Worm (Caenorhabditis elegans): ENCODE results near the gene T04F8.2.
A peak's percentile ranks its signal among the peaks of the same experiment; 100 is the strongest.

The T04F8.2 gene

ce11 chrX:11666545-11667177 is 10.3 kb upstream of the T04F8.2 start, which contains the start of gene noca-2:
Gene noca-2 (plus strand): TSS chrX:11667127.
- TF ChIP-seq tbx-2 (tag; optimal IDR thresholded peaks at IDR 0.05) = no peak
- no peak for TF ChIP-seq hlh-6 (tag; optimal IDR thresholded peaks at IDR 0.05)
- no peak for TF ChIP-seq fkh-6 (tag; optimal IDR thresholded peaks at IDR 0.05)
- no peak for TF ChIP-seq ceh-9 (tag; optimal IDR thresholded peaks at IDR 0.05)
- peak; percentile 62 for TF ChIP-seq unc-55 (GFP tag; optimal IDR thresholded peaks at IDR 0.05)
- TF ChIP-seq lim-6 (tag; optimal IDR thresholded peaks at IDR 0.05) = no peak
- peak; percentile 24 for TF ChIP-seq ceh-31 (tag; optimal IDR thresholded peaks at IDR 0.05)
- TF ChIP-seq ceh-34 (tag; optimal IDR thresholded peaks at IDR 0.05) = peak; percentile 9
- peak; percentile 61 for TF ChIP-seq nfya-1 (tag; optimal IDR thresholded peaks at IDR 0.05)
- peak; percentile 65 for TF ChIP-seq unc-42 (tag; optimal IDR thresholded peaks at IDR 0.05)
- no peak for TF ChIP-seq pqm-1 (tag; optimal IDR thresholded peaks at IDR 0.05)
- no peak for TF ChIP-seq C08G9.2 (tag; optimal IDR thresholded peaks at IDR 0.05)
- TF ChIP-seq eyg-1 (tag; optimal IDR thresholded peaks at IDR 0.05) = no peak
- TF ChIP-seq tbx-7 (tag; optimal IDR thresholded peaks at IDR 0.05) = no peak

DNA sequence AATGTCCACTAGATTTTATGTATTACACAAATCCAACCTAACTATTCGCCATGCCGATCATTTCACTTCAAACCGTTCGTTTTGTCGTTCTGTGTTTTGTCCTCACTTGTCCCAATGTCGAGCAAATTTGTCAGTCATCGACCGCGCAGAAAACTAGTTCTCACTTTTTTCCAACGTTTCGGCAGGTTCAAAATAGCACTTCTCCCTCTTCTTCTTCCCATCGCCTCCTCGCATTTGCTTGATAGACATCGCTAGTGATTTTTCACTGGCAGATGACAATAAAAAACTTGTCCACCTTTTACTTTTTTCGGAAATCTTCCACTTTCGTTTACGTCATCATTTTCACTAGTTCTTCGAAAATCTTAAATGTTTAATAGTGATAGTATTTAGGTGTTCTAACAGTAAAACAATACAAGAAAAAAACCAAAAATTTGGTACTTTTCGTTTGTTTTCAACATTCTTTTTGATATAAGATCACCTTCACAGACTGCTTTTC is 9.2 kb upstream of the T04F8.2 start:
- TF ChIP-seq C08G9.2 (tag; optimal IDR thresholded peaks at IDR 0.05) (no peak), ztf-16 (tag; optimal IDR thresholded peaks at IDR 0.05) (no peak)

DNA sequence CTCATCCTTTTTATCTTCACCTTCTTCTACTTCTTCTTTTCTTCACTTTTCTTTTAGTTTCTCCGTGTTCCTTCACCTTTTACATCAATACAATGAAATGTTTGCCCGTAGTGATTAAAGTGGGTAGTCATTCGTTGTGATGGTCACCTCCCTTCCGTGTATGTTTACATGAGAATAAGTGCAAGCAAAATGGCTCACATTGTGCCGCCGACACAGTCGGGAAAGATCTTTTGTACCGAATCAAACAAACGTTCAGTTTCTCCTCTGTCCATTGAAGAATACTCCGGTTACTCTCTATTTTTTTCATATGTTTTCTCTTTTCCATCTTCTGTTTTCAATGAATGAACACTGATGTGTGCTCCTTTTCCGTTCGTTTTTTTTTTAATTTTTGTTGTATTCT is 7.8 kb upstream of the T04F8.2 start:
- TF ChIP-seq hlh-6 (tag; optimal IDR thresholded peaks at IDR 0.05) = no peak
- TF ChIP-seq sdc-2 (tag; optimal IDR thresholded peaks at IDR 0.05) = no peak
- TF ChIP-seq ceh-14 (tag; optimal IDR thresholded peaks at IDR 0.05) = no peak
- no peak for TF ChIP-seq ceh-31 (tag; optimal IDR thresholded peaks at IDR 0.05)

DNA sequence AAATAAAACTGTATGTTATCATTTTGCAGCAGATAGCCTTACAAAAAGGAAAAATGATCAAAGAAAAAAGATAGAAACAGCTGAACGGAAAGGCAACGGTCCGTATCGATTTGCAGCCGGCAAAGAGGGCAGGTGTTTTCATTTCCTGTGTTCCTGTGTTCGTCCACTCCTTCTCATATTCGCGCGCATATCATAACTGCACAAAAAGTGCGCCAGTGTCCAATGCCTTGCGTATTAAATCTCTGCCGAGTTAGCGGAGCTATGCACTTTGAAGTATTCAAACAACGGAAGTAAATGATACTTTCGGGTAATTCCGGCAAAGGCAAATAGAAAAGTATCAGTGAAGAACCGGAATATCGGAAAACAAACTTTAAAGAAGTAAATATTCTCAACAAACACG is 6.2 kb upstream of the T04F8.2 start:
- TF ChIP-seq nhr-232 (tag; optimal IDR thresholded peaks at IDR 0.05) (peak; percentile 2), pha-2 (tag; optimal IDR thresholded peaks at IDR 0.05) (no peak), tbx-7 (tag; optimal IDR thresholded peaks at IDR 0.05) (no peak), ceh-22 (tag; optimal IDR thresholded peaks at IDR 0.05) (no peak), che-1 (tag; optimal IDR thresholded peaks at IDR 0.05) (peak; percentile 18), tbx-2 (tag; optimal IDR thresholded peaks at IDR 0.05) (peak; percentile 10), ceh-48 (tag; optimal IDR thresholded peaks at IDR 0.05) (no peak), ceh-19 (GFP tag; optimal IDR thresholded peaks at IDR 0.05) (peak; percentile 4), ets-4 (tag; optimal IDR thresholded peaks at IDR 0.05) (no peak), elt-2 (tag; optimal IDR thresholded peaks at IDR 0.05) (peak; percentile 48), ceh-34 (tag; optimal IDR thresholded peaks at IDR 0.05) (peak; percentile 31), unc-55 (GFP tag; optimal IDR thresholded peaks at IDR 0.05) (no peak), ceh-14 (tag; optimal IDR thresholded peaks at IDR 0.05) (no peak), lim-6 (tag; optimal IDR thresholded peaks at IDR 0.05) (no peak), syd-9 (tag; optimal IDR thresholded peaks at IDR 0.05) (no peak), K09A11.1 (tag; optimal IDR thresholded peaks at IDR 0.05; ENCODE audit: insufficient read depth) (no peak), dve-1 (tag; optimal IDR thresholded peaks at IDR 0.05) (no peak), sdc-2 (tag; optimal IDR thresholded peaks at IDR 0.05) (no peak), ceh-6 (GFP tag; optimal IDR thresholded peaks at IDR 0.05) (peak; percentile 47)

- TF ChIP-seq ceh-24 (tag; optimal IDR thresholded peaks at IDR 0.05) = no peak
- no peak for TF ChIP-seq ceh-45 (GFP tag; IDR thresholded peaks at IDR 0.05)
- no peak for TF ChIP-seq pat-9 (tag; optimal IDR thresholded peaks at IDR 0.05)
- no peak for TF ChIP-seq ceh-6 (GFP tag; optimal IDR thresholded peaks at IDR 0.05)
- no peak for TF ChIP-seq ahr-1 (tag; optimal IDR thresholded peaks at IDR 0.05)
- TF ChIP-seq ceh-34 (tag; optimal IDR thresholded peaks at IDR 0.05) = no peak
- no peak for TF ChIP-seq ceh-22 (tag; optimal IDR thresholded peaks at IDR 0.05)
- no peak for TF ChIP-seq npax-4 (tag; optimal IDR thresholded peaks at IDR 0.05)
- TF ChIP-seq nhr-11 (tag; optimal IDR thresholded peaks at IDR 0.05) = no peak
- TF ChIP-seq unc-86 (tag; optimal IDR thresholded peaks at IDR 0.05) = no peak
- no peak for TF ChIP-seq sox-2 (GFP tag; IDR thresholded peaks at IDR 0.05)
- TF ChIP-seq fkh-10 (GFP tag; optimal IDR thresholded peaks at IDR 0.05) = no peak
- no peak for TF ChIP-seq hlh-8 (tag; optimal IDR thresholded peaks at IDR 0.05)
These were observed 5.7 kb upstream of the T04F8.2 start for ce11 chrX:11662069-11662468.

Data from whole organism, late embryonic.